Worm (Caenorhabditis elegans) whole organism, dauer: ENCODE measurements around the gene fbxa-107.

ENCODE experiments used
- unc-62 ChIP-seq: sonication (generic microtip); optimal IDR thresholded peaks from 2 replicates; lab custom pipeline; 2017; ENCODE audit warnings: missing biosample characterization, missing genetic modification reagents, missing genetic modification characterization

fbxa-107 gene

ce11 chrV:18133177-18133576 lies 9.4 kb downstream of the fbxa-107 start, which contains the start of gene Y37H2A.18:
Gene Y37H2A.18, minus strand, starts transcription at chrV:18133277.
- TF ChIP-seq unc-62 (GFP tag; lab: Kevin White, UChicago): no peak

DNA sequence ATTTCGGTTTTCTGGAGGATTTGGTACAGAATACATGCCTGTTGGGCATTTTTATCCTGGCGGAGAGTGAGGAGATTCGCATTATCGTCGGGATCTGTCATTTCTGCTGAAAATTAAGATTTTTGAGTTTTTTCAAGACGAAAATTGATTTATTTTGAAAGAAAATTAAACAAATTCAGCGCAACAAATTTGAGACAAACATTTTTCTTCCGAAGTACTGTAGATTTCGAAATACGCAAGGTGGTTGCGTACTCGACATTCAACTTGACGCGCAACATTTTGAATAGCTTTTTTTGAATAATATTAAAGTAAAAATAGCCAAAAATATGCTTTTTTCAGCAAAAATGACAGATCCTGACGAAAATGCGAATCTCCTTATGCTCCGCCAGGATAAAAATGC lies 10.6 kb downstream of the fbxa-107 start, which contains the start of gene Y37H2A.7:
Gene Y37H2A.7, minus strand, starts transcription at position 101 of the 400 bp plus-strand sequence.
- no peak for TF ChIP-seq unc-62 (GFP tag; lab: Kevin White, UChicago)

- TF ChIP-seq unc-62 (GFP tag; lab: Kevin White, UChicago): no peak
Observed at ce11 chrV:18137679-18138078, 13.9 kb downstream of the fbxa-107 start.

- no peak for TF ChIP-seq unc-62 (GFP tag; lab: Kevin White, UChicago)
Observed at ce11 chrV:18138695-18139094, 15.0 kb downstream of the fbxa-107 start, which contains the start of gene Y37H2A.10. Gene Y37H2A.10, plus strand, starts transcription at chrV:18138995.

ce11 chrV:18141161-18141560 lies 17.4 kb downstream of the fbxa-107 start, which contains the start of gene Y37H2A.11:
Gene Y37H2A.11, plus strand, starts transcription at chrV:18141461.
- TF ChIP-seq unc-62 (GFP tag; lab: Kevin White, UChicago): no peak

- no peak for TF ChIP-seq unc-62 (GFP tag; lab: Kevin White, UChicago)
Observed at ce11 chrV:18142549-18142948, 18.8 kb downstream of the fbxa-107 start, which contains the start of gene Y37H2A.13. Gene Y37H2A.13, plus strand, starts transcription at chrV:18142849.

DNA sequence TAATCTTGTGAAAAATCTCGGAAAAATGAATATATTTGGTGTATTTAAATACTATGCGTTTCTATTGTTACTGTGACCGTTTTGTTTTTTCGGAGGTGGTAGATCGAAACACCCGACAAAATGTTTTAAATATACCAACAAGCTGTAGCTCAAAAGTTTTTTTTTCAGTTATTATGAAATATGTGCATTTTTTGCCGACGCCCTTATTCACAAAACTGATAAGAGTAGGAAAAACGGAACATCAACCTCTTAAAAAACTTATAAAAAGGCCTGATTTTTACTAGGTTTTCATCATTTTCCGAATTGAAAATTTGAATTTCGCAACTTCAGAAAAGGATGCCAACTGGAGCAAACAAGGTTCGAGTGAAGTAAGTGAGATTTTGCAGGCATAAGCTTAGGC lies 19.7 kb downstream of the fbxa-107 start, which contains the start of gene Y37H2A.14:
Gene Y37H2A.14, plus strand, starts transcription at position 301 of the 400 bp plus-strand sequence.
- no peak for TF ChIP-seq unc-62 (GFP tag; lab: Kevin White, UChicago)

DNA sequence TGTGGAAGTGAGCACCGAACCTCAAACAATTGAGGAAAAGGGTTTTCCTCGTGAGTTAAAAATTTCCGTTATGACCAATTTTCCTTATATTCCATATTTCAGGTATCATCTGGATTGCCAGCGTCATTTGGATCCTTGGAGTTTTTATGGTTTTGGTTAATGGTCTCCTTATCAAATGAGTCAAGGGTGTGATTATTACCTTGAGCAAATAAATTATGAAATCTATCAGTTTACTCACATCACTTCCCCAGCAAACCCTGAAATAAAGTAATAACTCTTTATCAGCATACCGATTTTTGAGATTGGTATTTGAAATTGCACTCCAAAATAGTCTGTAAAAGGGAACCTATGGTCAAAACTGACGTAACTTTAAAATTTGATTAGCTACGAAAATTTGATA lies 20.7 kb downstream of the fbxa-107 start:
- no peak for TF ChIP-seq unc-62 (GFP tag; lab: Kevin White, UChicago)

- no peak for TF ChIP-seq unc-62 (GFP tag; lab: Kevin White, UChicago)
Observed at ce11 chrV:18146077-18146476, 22.3 kb downstream of the fbxa-107 start, which contains the start of gene C14A6.3. Gene C14A6.3, plus strand, starts transcription at chrV:18146377.

DNA sequence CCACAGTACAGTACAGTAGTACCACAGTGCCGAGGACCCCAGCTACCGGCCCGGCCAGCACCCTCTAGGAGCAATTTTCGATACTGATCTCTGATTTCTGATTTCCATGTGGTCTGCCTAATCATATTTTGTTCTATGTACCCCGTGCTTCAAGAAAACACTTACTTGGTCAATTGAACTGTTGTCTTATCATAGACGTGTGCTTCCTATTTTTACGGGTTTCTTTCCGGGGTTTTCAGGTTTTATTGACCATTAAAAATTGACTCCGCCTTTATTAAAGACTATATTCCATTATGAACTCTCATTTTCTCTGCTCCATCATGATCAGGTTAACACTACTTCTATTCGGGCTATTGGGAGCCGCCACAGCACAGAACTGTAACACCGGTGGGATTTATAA lies 34.0 kb downstream of the fbxa-107 start, which contains the start of gene clec-48:
Gene clec-48, plus strand, starts transcription at position 320 of the 400 bp plus-strand sequence.
- TF ChIP-seq unc-62 (GFP tag; lab: Kevin White, UChicago): no peak

ce11 chrV:18158172-18158571 lies 34.4 kb downstream of the fbxa-107 start:
- TF ChIP-seq unc-62 (GFP tag; lab: Kevin White, UChicago): no peak

DNA sequence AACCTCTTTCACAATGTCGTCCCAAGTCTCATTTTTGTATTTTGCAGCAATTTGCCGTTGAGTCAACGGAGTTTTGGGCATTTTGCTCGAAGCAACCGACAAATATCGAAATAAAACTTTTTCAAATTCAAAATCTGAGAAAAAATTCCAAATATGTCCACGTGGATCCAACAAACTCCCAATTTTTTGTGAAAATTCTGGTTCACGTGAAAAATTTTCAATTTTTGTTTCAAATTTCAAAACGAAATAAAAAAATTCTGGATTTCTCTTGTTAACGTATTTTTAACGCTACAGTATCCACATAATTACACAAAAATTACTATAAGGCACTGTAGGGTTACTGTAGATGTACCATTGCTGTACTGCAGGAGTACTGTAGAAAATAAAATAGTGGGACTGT lies 37.5 kb downstream of the fbxa-107 start, which contains the start of gene C14A6.13:
Gene C14A6.13, minus strand, starts transcription at position 101 of the 400 bp plus-strand sequence.
- no peak for TF ChIP-seq unc-62 (GFP tag; lab: Kevin White, UChicago)

- TF ChIP-seq unc-62 (GFP tag; lab: Kevin White, UChicago): no peak
Observed at ce11 chrV:18162568-18162967, 38.8 kb downstream of the fbxa-107 start, which contains the start of gene C14A6.12. Gene C14A6.12, minus strand, starts transcription at chrV:18162668.

DNA sequence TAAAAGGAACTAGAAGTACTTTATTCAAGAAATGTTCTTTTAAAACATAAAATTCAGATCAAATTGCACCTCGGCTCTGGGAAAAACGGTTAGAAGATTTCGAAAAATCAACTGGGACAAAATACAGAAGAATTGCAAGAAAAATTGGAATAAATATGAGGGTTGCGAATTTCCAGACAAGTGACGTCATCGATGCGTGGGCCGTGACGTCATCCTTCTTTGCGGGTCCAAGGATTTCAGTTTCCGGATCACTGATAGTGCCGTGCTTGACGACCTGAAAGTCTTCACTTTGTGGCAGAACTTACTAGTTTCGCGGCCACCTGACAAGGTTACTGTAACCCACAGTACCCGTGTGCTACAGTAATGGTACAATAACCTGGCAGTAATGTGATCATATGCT lies 39.7 kb downstream of the fbxa-107 start:
- TF ChIP-seq unc-62 (GFP tag; lab: Kevin White, UChicago): no peak

- TF ChIP-seq unc-62 (GFP tag; lab: Kevin White, UChicago): no peak
Observed at ce11 chrV:18164758-18165157, 41.0 kb downstream of the fbxa-107 start, which contains the start of gene C14A6.5. Gene C14A6.5, minus strand, starts transcription at chrV:18164858.

DNA sequence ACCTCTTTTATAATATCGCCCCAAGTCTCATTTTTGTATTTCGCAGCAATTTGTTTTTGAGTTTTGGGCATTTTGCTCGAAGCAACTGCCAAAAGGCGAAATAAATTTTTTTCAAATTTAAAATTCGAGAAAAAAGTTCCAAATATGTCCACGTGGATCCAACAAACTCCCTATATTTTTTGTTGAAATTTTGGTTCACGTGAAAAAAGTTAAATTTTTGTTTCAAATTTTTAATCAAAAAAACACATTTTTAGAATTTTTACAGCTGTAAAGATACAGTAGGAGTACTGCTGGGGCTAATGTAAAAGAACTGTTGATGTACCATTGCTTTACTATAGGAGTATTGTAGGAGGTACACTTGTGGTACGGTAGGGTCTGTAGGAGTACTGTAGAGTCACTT lies 43.4 kb downstream of the fbxa-107 start, which contains the start of gene C14A6.6:
Gene C14A6.6, minus strand, starts transcription at position 101 of the 400 bp plus-strand sequence.
- TF ChIP-seq unc-62 (GFP tag; lab: Kevin White, UChicago): no peak

- no peak for TF ChIP-seq unc-62 (GFP tag; lab: Kevin White, UChicago)
Observed at ce11 chrV:18168266-18168665, 44.5 kb downstream of the fbxa-107 start, which contains the start of gene C14A6.7. Gene C14A6.7, minus strand, starts transcription at chrV:18168366.
